Worm (Caenorhabditis elegans) whole organism, early embryonic: Measurements from ENCODE around the gene cdh-9.

ENCODE experiments used
- F13C5.2 ChIP-seq: sonication (generic microtip); optimal IDR thresholded peaks from 2 replicates; lab custom pipeline; 2017; ENCODE audit warnings: mild to moderate bottlenecking, missing genetic modification characterization, inconsistent platforms, missing compliant biosample characterization
- ama-1 ChIP-seq: fragments of 150-350 bp; optimal IDR thresholded peaks from 2 replicates; lab custom pipeline; 2014
- ceh-36 ChIP-seq: sonication (generic microtip); optimal IDR thresholded peaks from 2 replicates; lab custom pipeline; 2016; ENCODE audit warnings: missing genetic modification characterization, inconsistent platforms, missing compliant biosample characterization
- hmg-4 ChIP-seq: fragments of 200-800 bp; sonication (Bioruptor generic); optimal IDR thresholded peaks from 2 replicates; lab custom pipeline; 2018; ENCODE audit warnings: mild to moderate bottlenecking, missing genetic modification characterization, missing compliant biosample characterization
- pes-1 ChIP-seq: fragments of 200-800 bp; sonication (Bioruptor generic); IDR thresholded peaks from 2 replicates; pipeline ENCODE4 v1.3.6; 2022; ENCODE audit warnings: missing genetic modification reagents, missing genetic modification characterization, missing compliant biosample characterization
- tbx-11 ChIP-seq: fragments of 200-800 bp; sonication (Bioruptor generic); IDR thresholded peaks from 2 replicates; pipeline ENCODE4 v1.3.6; 2022; ENCODE audit warnings: missing genetic modification characterization, missing compliant biosample characterization

- TF ChIP-seq ama-1 (lab: Kevin White, UChicago) = no peak
- no peak for TF ChIP-seq F13C5.2 (tag; lab: Kevin White, UChicago)
- TF ChIP-seq tbx-11 (GFP tag; lab: Robert Waterston, UW) = no peak
- no peak for TF ChIP-seq ceh-36 (tag; lab: Kevin White, UChicago)
- no peak for TF ChIP-seq hmg-4 (GFP tag; lab: Kevin White, UChicago)
- no peak for TF ChIP-seq pes-1
These were observed 29.2 kb upstream of the cdh-9 start for ce11 chrX:16565781-16566180.
